Worm (Caenorhabditis elegans) whole organism, mixed stage, embryonic: Measurements from ENCODE around the gene srw-19.

Experiments used
- M03D4.4 ChIP-seq: sonication (generic microtip); optimal IDR thresholded peaks from 2 replicates; lab custom pipeline; 2017; ENCODE audit warnings: mild to moderate bottlenecking, missing genetic modification characterization, missing compliant biosample characterization
- ces-1 ChIP-seq: fragments of 150-350 bp; optimal IDR thresholded peaks from 2 replicates; lab custom pipeline; 2014; ENCODE audit warnings: missing biosample characterization, missing genetic modification reagents, missing genetic modification characterization
- elt-1 ChIP-seq: sonication (generic microtip); optimal IDR thresholded peaks from 2 replicates; lab custom pipeline; 2017; ENCODE audit warnings: missing genetic modification characterization, mild to moderate bottlenecking, missing compliant biosample characterization, antibody characterized with exemption, moderate library complexity, borderline replicate concordance; ENCODE audit not compliant: insufficient read depth
- hlh-1 ChIP-seq: fragments of 150-350 bp; optimal IDR thresholded peaks from 2 replicates; lab custom pipeline; 2014; ENCODE audit warnings: missing biosample characterization, missing genetic modification reagents, missing genetic modification characterization
- lin-13 ChIP-seq: fragments of 150-350 bp; optimal IDR thresholded peaks from 2 replicates; lab custom pipeline; 2014; ENCODE audit warnings: missing biosample characterization, missing genetic modification characterization
- lsy-2 ChIP-seq: fragments of 150-350 bp; optimal IDR thresholded peaks from 2 replicates; lab custom pipeline; 2014; ENCODE audit warnings: missing biosample characterization, missing genetic modification characterization
- mep-1 ChIP-seq: fragments of 150-350 bp; optimal IDR thresholded peaks from 2 replicates; lab custom pipeline; 2017; ENCODE audit warnings: missing biosample characterization, missing genetic modification reagents, missing genetic modification characterization, inconsistent platforms
- nhr-237 ChIP-seq: fragments of 150-350 bp; optimal IDR thresholded peaks from 2 replicates; lab custom pipeline; 2014; ENCODE audit warnings: missing biosample characterization, missing genetic modification characterization
- nhr-28 ChIP-seq: fragments of 150-350 bp; optimal IDR thresholded peaks from 2 replicates; lab custom pipeline; 2014; ENCODE audit warnings: missing biosample characterization, missing genetic modification characterization
- snpc-4 ChIP-seq: fragments of 150-350 bp; optimal IDR thresholded peaks from 2 replicates; lab custom pipeline; 2014; ENCODE audit warnings: missing biosample characterization, missing genetic modification characterization
- unc-39 ChIP-seq: fragments of 150-350 bp; optimal IDR thresholded peaks from 2 replicates; lab custom pipeline; 2014; ENCODE audit warnings: missing biosample characterization, missing genetic modification characterization
- unc-62 ChIP-seq: fragments of 150-350 bp; optimal IDR thresholded peaks from 2 replicates; lab custom pipeline; 2014; ENCODE audit warnings: missing biosample characterization, missing genetic modification reagents, missing genetic modification characterization
- ztf-11 ChIP-seq: fragments of 150-350 bp; optimal IDR thresholded peaks from 2 replicates; lab custom pipeline; 2014; ENCODE audit warnings: missing biosample characterization, missing genetic modification characterization

- no peak for TF ChIP-seq ztf-11 (tag; lab: Kevin White, UChicago)
- no peak for TF ChIP-seq nhr-237 (tag; lab: Kevin White, UChicago)
- no peak for TF ChIP-seq unc-39 (tag; lab: Kevin White, UChicago)
- no peak for TF ChIP-seq unc-62 (GFP tag; lab: Kevin White, UChicago)
- no peak for TF ChIP-seq hlh-1 (tag; lab: Kevin White, UChicago)
- TF ChIP-seq ces-1 (GFP tag; lab: Kevin White, UChicago), result no peak
- no peak for TF ChIP-seq lsy-2 (tag; lab: Kevin White, UChicago)
- TF ChIP-seq lin-13, result no peak
- no peak for TF ChIP-seq M03D4.4 (tag; lab: Kevin White, UChicago)
- no peak for TF ChIP-seq snpc-4 (tag; lab: Kevin White, UChicago)
- no peak for TF ChIP-seq nhr-28 (tag; lab: Kevin White, UChicago)
- no peak for TF ChIP-seq elt-1 (tag; lab: Kevin White, UChicago)
- TF ChIP-seq mep-1 (tag; lab: Kevin White, UChicago), result no peak
Measured at ce11 chrV:15313529-15313928, 32.4 kb upstream of the srw-19 start.
